Worm (Caenorhabditis elegans): ENCODE results near the gene F54F2.7.

DNA sequence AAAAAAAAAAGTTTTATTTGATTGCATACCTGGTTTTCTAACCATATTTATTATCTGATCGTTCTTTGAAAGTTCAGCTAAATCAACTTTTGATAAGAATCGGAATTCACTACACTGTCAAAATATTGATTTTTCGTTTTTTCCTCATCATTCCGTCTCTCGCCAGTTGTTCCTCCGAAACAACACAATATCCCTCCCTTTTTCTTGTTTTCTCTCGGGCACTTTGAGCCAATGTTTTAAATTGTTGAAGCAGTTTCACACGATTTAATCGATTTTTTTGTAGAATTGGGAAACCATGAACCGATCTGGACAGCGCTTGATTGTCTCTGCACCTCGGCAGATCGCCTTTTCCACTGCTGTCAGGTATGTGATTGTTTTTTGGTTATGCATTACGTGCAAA, 37.9 kb downstream of the F54F2.7 start, which contains the start of gene K02D10.1:
- TF ChIP-seq syd-9 (tag; optimal IDR thresholded peaks at IDR 0.05), result no peak
- no peak for TF ChIP-seq Y22D7AL.16 (tag; optimal IDR thresholded peaks at IDR 0.05)
- no peak for TF ChIP-seq pqm-1 (tag; optimal IDR thresholded peaks at IDR 0.05)
- TF ChIP-seq nfya-1 (tag; optimal IDR thresholded peaks at IDR 0.05), result no peak
